Fruit fly (Drosophila melanogaster): ENCODE results near the gene Cog4.
A peak's percentile ranks its signal among the peaks of the same experiment; 100 is the strongest.

DNA sequence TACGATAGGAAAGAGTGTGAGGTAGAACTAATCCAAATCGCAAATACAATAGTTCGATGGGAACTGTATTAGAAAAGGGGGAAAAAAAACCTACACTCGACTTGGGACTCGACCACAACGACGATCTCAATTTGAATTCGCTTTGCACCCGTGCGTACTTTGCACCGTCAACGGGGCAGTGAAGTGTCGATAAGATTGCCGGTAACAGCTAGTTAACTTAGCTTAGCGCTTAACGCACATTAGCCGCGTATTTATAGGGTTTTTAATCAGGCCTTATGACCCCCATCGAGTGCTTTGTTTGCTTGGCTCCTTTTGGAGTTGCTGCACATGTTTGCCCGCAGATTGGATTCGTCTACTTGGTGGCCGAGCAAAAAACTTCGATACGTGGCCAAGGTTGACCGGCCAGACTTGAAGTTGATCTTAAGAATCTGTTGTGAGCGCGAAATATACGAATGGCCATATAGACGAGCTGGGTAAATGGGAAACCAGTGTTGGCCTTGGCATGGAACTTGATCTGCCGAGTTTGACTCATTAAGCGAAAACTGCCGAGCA lies 26.2 kb upstream of the Cog4 start:
- TF ChIP-seq esn (GFP tag; optimal IDR thresholded peaks at IDR 0.05) (no peak), CG6163 (GFP tag; IDR thresholded peaks at IDR 0.05) (no peak), Eip78C (GFP tag) (no peak), CG6854 (GFP tag; optimal IDR thresholded peaks at IDR 0.05) (no peak), CG6808 (GFP tag; optimal IDR thresholded peaks at IDR 0.05) (peak; percentile 29), Lpt (GFP tag; optimal IDR thresholded peaks at IDR 0.05) (no peak), ss (GFP tag; optimal IDR thresholded peaks at IDR 0.05) (peak; percentile 1 to 32), CG11902 (GFP tag; optimal IDR thresholded peaks at IDR 0.05) (no peak), CG16779 (tag; optimal IDR thresholded peaks at IDR 0.05) (no peak), CG7368 (GFP tag; optimal IDR thresholded peaks at IDR 0.05) (no peak), Blimp-1 (GFP tag; optimal IDR thresholded peaks at IDR 0.05) (no peak), OdsH (GFP tag; optimal IDR thresholded peaks at IDR 0.05) (no peak), lz (GFP tag; optimal IDR thresholded peaks at IDR 0.05) (no peak)

All from whole organism, prepupa.